Fruit fly (Drosophila melanogaster): Measurements from ENCODE around the gene Spn38F.

Spn38F gene

dm6 chr2L:20821249-20822024 is 16.3 kb downstream of the Spn38F start:
- TF ChIP-seq psq (optimal IDR thresholded peaks at IDR 0.05) (no peak), EcR (GFP tag; optimal IDR thresholded peaks at IDR 0.05) (no peak), usp (GFP tag; optimal IDR thresholded peaks at IDR 0.05) (no peak)

dm6 chr2L:20820767-20821166 is 17.0 kb downstream of the Spn38F start, which contains the start of gene CheB38c:
Gene CheB38c, minus strand, starts transcription at chr2L:20820867.
- TF ChIP-seq psq (optimal IDR thresholded peaks at IDR 0.05) (no peak), EcR (GFP tag; optimal IDR thresholded peaks at IDR 0.05) (no peak), Dll (optimal IDR thresholded peaks at IDR 0.05) (no peak), CG8478 (optimal IDR thresholded peaks at IDR 0.05) (no peak), usp (GFP tag; optimal IDR thresholded peaks at IDR 0.05) (no peak), pan (optimal IDR thresholded peaks at IDR 0.05) (no peak)

- no peak for TF ChIP-seq usp (GFP tag; optimal IDR thresholded peaks at IDR 0.05)
- TF ChIP-seq EcR (GFP tag; optimal IDR thresholded peaks at IDR 0.05): no peak
- TF ChIP-seq Dll (optimal IDR thresholded peaks at IDR 0.05): no peak
- TF ChIP-seq psq (optimal IDR thresholded peaks at IDR 0.05): no peak
- no peak for TF ChIP-seq pan (optimal IDR thresholded peaks at IDR 0.05)
- TF ChIP-seq CG8478 (optimal IDR thresholded peaks at IDR 0.05): no peak
These were observed 19.4 kb downstream of the Spn38F start, which contains the start of gene CheB38a for dm6 chr2L:20818432-20818831. Gene CheB38a, minus strand, starts transcription at chr2L:20818532.

- TF ChIP-seq psq (optimal IDR thresholded peaks at IDR 0.05) (no peak), EcR (GFP tag; optimal IDR thresholded peaks at IDR 0.05) (no peak), pan (optimal IDR thresholded peaks at IDR 0.05) (no peak), Dll (optimal IDR thresholded peaks at IDR 0.05) (no peak), CG8478 (optimal IDR thresholded peaks at IDR 0.05) (no peak), usp (GFP tag; optimal IDR thresholded peaks at IDR 0.05) (no peak)
These were observed 20.6 kb downstream of the Spn38F start, which contains the start of gene CheB38b for dm6 chr2L:20817170-20817569. Gene CheB38b, minus strand, starts transcription at chr2L:20817270.

dm6 chr2L:20816140-20816539 is 21.6 kb downstream of the Spn38F start, which contains the start of gene CG33322:
Gene CG33322, minus strand, starts transcription at chr2L:20816240.
- TF ChIP-seq EcR (GFP tag; optimal IDR thresholded peaks at IDR 0.05): no peak
- TF ChIP-seq usp (GFP tag; optimal IDR thresholded peaks at IDR 0.05): no peak

dm6 chr2L:20812283-20813189 is 25.2 kb downstream of the Spn38F start:
- TF ChIP-seq EcR (GFP tag; optimal IDR thresholded peaks at IDR 0.05) (peak in 1 of 2 experiments; percentile 38), Dll (optimal IDR thresholded peaks at IDR 0.05) (no peak)

- TF ChIP-seq psq (optimal IDR thresholded peaks at IDR 0.05) (no peak), EcR (GFP tag; optimal IDR thresholded peaks at IDR 0.05) (no peak), usp (GFP tag; optimal IDR thresholded peaks at IDR 0.05) (no peak), Dll (optimal IDR thresholded peaks at IDR 0.05) (no peak)
These were observed 26.6 kb downstream of the Spn38F start for dm6 chr2L:20811039-20811652.

- TF ChIP-seq psq (optimal IDR thresholded peaks at IDR 0.05): no peak
- no peak for TF ChIP-seq pan (optimal IDR thresholded peaks at IDR 0.05)
- no peak for TF ChIP-seq Dll (optimal IDR thresholded peaks at IDR 0.05)
- no peak for TF ChIP-seq EcR (GFP tag; optimal IDR thresholded peaks at IDR 0.05)
- no peak for TF ChIP-seq usp (GFP tag; optimal IDR thresholded peaks at IDR 0.05)
- no peak for TF ChIP-seq CG8478 (optimal IDR thresholded peaks at IDR 0.05)
These were observed 28.6 kb downstream of the Spn38F start for dm6 chr2L:20809229-20809628.

dm6 chr2L:20808510-20809195 is 29.1 kb downstream of the Spn38F start:
- TF ChIP-seq psq (optimal IDR thresholded peaks at IDR 0.05) (no peak), CG8478 (optimal IDR thresholded peaks at IDR 0.05) (no peak), usp (GFP tag; optimal IDR thresholded peaks at IDR 0.05) (no peak), EcR (GFP tag; optimal IDR thresholded peaks at IDR 0.05) (no peak), Dll (optimal IDR thresholded peaks at IDR 0.05) (no peak), pan (optimal IDR thresholded peaks at IDR 0.05) (no peak)

dm6 chr2L:20807617-20808509 is 29.9 kb downstream of the Spn38F start:
- TF ChIP-seq EcR (GFP tag; optimal IDR thresholded peaks at IDR 0.05) (no peak), usp (GFP tag; optimal IDR thresholded peaks at IDR 0.05) (no peak), psq (optimal IDR thresholded peaks at IDR 0.05) (no peak), pan (optimal IDR thresholded peaks at IDR 0.05) (no peak), CG8478 (optimal IDR thresholded peaks at IDR 0.05) (no peak), Dll (optimal IDR thresholded peaks at IDR 0.05) (no peak)

dm6 chr2L:20806619-20807018 is 31.2 kb downstream of the Spn38F start:
- TF ChIP-seq pan (optimal IDR thresholded peaks at IDR 0.05) (no peak), usp (GFP tag; optimal IDR thresholded peaks at IDR 0.05) (no peak), EcR (GFP tag; optimal IDR thresholded peaks at IDR 0.05) (no peak), CG8478 (optimal IDR thresholded peaks at IDR 0.05) (no peak), Dll (optimal IDR thresholded peaks at IDR 0.05) (no peak), psq (optimal IDR thresholded peaks at IDR 0.05) (no peak)
